Worm (Caenorhabditis elegans) whole organism, L3 larva: ENCODE data around the gene fbxa-89.

Experiments used
- ceh-82 ChIP-seq: fragments of 150-350 bp; optimal IDR thresholded peaks from 2 replicates; lab custom pipeline; 2014; ENCODE audit warnings: missing biosample characterization, missing genetic modification characterization
- egl-27 ChIP-seq: sonication (generic microtip); optimal IDR thresholded peaks from 4 replicates; lab custom pipeline; 2017; ENCODE audit warnings: missing biosample characterization, missing genetic modification reagents, missing genetic modification characterization
- elt-2 ChIP-seq: sonication (generic microtip); optimal IDR thresholded peaks from 2 replicates; lab custom pipeline; 2016; ENCODE audit warnings: missing genetic modification reagents, mild to moderate bottlenecking, missing genetic modification characterization, missing compliant biosample characterization
- nhr-237 ChIP-seq: fragments of 150-350 bp; optimal IDR thresholded peaks from 2 replicates; lab custom pipeline; 2014; ENCODE audit warnings: missing biosample characterization, missing genetic modification characterization
- nhr-28 ChIP-seq: fragments of 150-350 bp; optimal IDR thresholded peaks from 2 replicates; lab custom pipeline; 2014; ENCODE audit warnings: missing biosample characterization, missing genetic modification characterization
- nhr-76 ChIP-seq: fragments of 150-350 bp; sonication (generic microtip); optimal IDR thresholded peaks from 5 replicates; lab custom pipeline; 2014; ENCODE audit warnings: missing biosample characterization, missing genetic modification characterization
- nhr-77 ChIP-seq: fragments of 150-350 bp; optimal IDR thresholded peaks from 2 replicates; lab custom pipeline; 2014; ENCODE audit warnings: missing biosample characterization, missing genetic modification characterization
- skn-1 ChIP-seq: fragments of 150-350 bp; optimal IDR thresholded peaks from 2 replicates; lab custom pipeline; 2014; ENCODE audit warnings: missing biosample characterization, missing genetic modification characterization
- snpc-4 ChIP-seq: fragments of 150-350 bp; optimal IDR thresholded peaks from 2 replicates; lab custom pipeline; 2014; ENCODE audit warnings: missing biosample characterization, missing genetic modification characterization
- unc-39 ChIP-seq: sonication (generic microtip); optimal IDR thresholded peaks from 4 replicates; lab custom pipeline; 2017; ENCODE audit warnings: missing biosample characterization, missing genetic modification characterization
- unc-62 ChIP-seq: fragments of 150-350 bp; sonication (generic microtip); optimal IDR thresholded peaks from 4 replicates; lab custom pipeline; 2014; ENCODE audit warnings: missing biosample characterization, missing genetic modification reagents, missing genetic modification characterization
- ztf-11 ChIP-seq: fragments of 150-350 bp; optimal IDR thresholded peaks from 2 replicates; lab custom pipeline; 2014; ENCODE audit warnings: missing biosample characterization, missing genetic modification characterization

DNA sequence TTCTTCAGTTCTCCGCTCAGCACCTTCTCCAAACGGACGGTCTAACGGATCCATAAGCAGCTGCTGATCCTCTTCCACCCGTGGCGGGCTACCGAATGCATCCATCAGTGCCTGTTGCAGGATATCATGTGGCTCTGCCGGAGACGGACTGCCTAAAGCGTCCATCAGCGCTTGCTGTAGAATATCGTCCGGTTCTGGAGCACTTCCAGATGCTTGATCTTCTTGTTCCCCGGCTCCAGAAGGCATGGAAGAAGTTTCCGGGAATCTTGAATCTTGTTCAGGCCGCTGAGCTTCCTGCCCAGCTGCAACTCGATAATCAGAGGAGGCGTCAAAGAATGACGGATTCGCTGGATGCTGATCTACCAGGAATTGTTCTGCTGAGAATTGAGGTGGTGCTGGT lies 30.7 kb upstream of the fbxa-89 start:
- TF ChIP-seq skn-1 (tag; lab: Kevin White, UChicago) (no peak), snpc-4 (tag; lab: Kevin White, UChicago) (no peak), ceh-82 (tag; lab: Kevin White, UChicago) (no peak), elt-2 (tag; lab: Kevin White, UChicago) (no peak), nhr-77 (tag; lab: Kevin White, UChicago) (no peak), nhr-237 (tag; lab: Kevin White, UChicago) (no peak), nhr-28 (no peak), unc-62 (no peak), egl-27 (no peak), ztf-11 (no peak), nhr-76 (tag; lab: Kevin White, UChicago) (no peak), unc-39 (tag; lab: Kevin White, UChicago) (no peak)
